Worm (Caenorhabditis elegans) whole organism, L1 larva: ENCODE results near the gene Y57G11A.5.

ENCODE experiments used
- F16B12.6 ChIP-seq: fragments of 150-350 bp; optimal IDR thresholded peaks from 2 replicates; lab custom pipeline; 2014; ENCODE audit warnings: missing biosample characterization, missing genetic modification characterization
- Y116A8C.19 ChIP-seq: sonication (generic microtip); optimal IDR thresholded peaks from 2 replicates; lab custom pipeline; 2016; ENCODE audit warnings: missing compliant biosample characterization, missing genetic modification characterization, borderline replicate concordance
- aly-2 ChIP-seq: fragments of 150-350 bp; optimal IDR thresholded peaks from 2 replicates; lab custom pipeline; 2014; ENCODE audit warnings: missing biosample characterization, missing genetic modification characterization
- ceh-82 ChIP-seq, 3 experiments: fragments of 150-350 bp in 1 of 3; sonication (generic microtip) in 2 of 3; optimal IDR thresholded peaks; 2 replicates each; lab custom pipeline; 2014 to 2017; ENCODE audit warnings: missing biosample characterization in 3 of 3, missing genetic modification characterization in 3 of 3
- nhr-11 ChIP-seq: fragments of 150-350 bp; optimal IDR thresholded peaks from 2 replicates; lab custom pipeline; 2014; ENCODE audit warnings: missing biosample characterization, missing genetic modification characterization
- tbx-2 ChIP-seq: sonication (generic microtip); optimal IDR thresholded peaks from 2 replicates; lab custom pipeline; 2016; ENCODE audit warnings: missing genetic modification characterization, missing compliant biosample characterization
- unc-62 ChIP-seq: fragments of 150-350 bp; optimal IDR thresholded peaks from 2 replicates; lab custom pipeline; 2014; ENCODE audit warnings: missing biosample characterization, missing genetic modification reagents, missing genetic modification characterization
- unc-86 ChIP-seq: sonication (generic microtip); optimal IDR thresholded peaks from 2 replicates; lab custom pipeline; 2016; ENCODE audit warnings: missing genetic modification characterization, missing compliant biosample characterization

DNA sequence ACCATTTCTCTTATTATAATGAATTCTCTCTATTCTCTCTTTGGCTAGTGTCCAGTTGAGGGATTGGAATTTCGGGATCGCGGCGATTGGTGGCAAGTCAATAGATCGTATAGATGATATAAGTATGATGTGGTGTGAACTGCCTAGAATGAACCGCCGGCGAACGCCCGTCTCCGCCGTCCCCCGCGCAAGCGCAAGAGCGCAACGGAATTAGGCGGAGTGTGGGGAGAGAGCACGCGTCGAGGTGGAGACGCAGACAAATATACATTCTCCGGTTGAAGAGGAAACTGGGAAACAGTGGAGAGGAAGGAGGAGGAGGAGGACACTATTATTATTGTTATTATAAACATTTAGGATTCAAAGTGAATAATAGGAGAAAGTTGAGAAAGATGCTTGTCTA lies 15.8 kb downstream of the Y57G11A.5 start:
- TF ChIP-seq aly-2 (tag; lab: Kevin White, UChicago), result no peak
- TF ChIP-seq unc-62 (GFP tag; lab: Kevin White, UChicago), result no peak
- TF ChIP-seq tbx-2, result no peak
- no peak for TF ChIP-seq nhr-11
- no peak for TF ChIP-seq unc-86 (tag; lab: Kevin White, UChicago)
- no peak for TF ChIP-seq ceh-82 (tag; optimal IDR thresholded peaks at IDR 0.05; lab: Kevin White, UChicago)
- TF ChIP-seq Y116A8C.19, result no peak
- TF ChIP-seq F16B12.6 (tag; lab: Kevin White, UChicago), result no peak
